Worm (Caenorhabditis elegans): ENCODE data around the gene C16H3.3.

C16H3.3 gene

ce11 chrX:17614245-17614644, 4.4 kb upstream of the C16H3.3 start, which contains the start of gene ncs-7:
TSS of gene ncs-7 (plus strand) at chrX:17614545.
- TF ChIP-seq ZK546.5 (tag; optimal IDR thresholded peaks at IDR 0.05) (no peak), unc-39 (tag; optimal IDR thresholded peaks at IDR 0.05) (no peak), ztf-4 (tag; optimal IDR thresholded peaks at IDR 0.05) (no peak), ceh-16 (tag; optimal IDR thresholded peaks at IDR 0.05) (no peak), R02D3.7 (tag; optimal IDR thresholded peaks at IDR 0.05) (no peak), jun-1 (tag; optimal IDR thresholded peaks at IDR 0.05) (no peak), mdl-1 (tag; optimal IDR thresholded peaks at IDR 0.05) (no peak), pha-4 (tag; optimal IDR thresholded peaks at IDR 0.05) (no peak), pqm-1 (tag; optimal IDR thresholded peaks at IDR 0.05) (no peak), zag-1 (tag; optimal IDR thresholded peaks at IDR 0.05) (no peak), nhr-76 (tag; optimal IDR thresholded peaks at IDR 0.05) (no peak), ama-1 (optimal IDR thresholded peaks at IDR 0.05) (no peak), elt-3 (tag; optimal IDR thresholded peaks at IDR 0.05) (no peak), aly-2 (tag; optimal IDR thresholded peaks at IDR 0.05) (no peak), skn-1 (tag; optimal IDR thresholded peaks at IDR 0.05) (no peak)

- no peak for TF ChIP-seq nhr-12 (tag; optimal IDR thresholded peaks at IDR 0.05)
- TF ChIP-seq mdl-1 (tag; optimal IDR thresholded peaks at IDR 0.05): no peak
- TF ChIP-seq nhr-25 (tag; optimal IDR thresholded peaks at IDR 0.05): no peak
- TF ChIP-seq elt-1 (tag; optimal IDR thresholded peaks at IDR 0.05): no peak
- TF ChIP-seq lin-15B (tag; optimal IDR thresholded peaks at IDR 0.05): no peak
Observed at ce11 chrX:17613024-17613423, 3.2 kb upstream of the C16H3.3 start.

ce11 chrX:17611180-17611579, 1.3 kb upstream of the C16H3.3 start:
- TF ChIP-seq nfya-1 (tag; optimal IDR thresholded peaks at IDR 0.05; ENCODE audit: insufficient read depth): peak; percentile 23
- no peak for TF ChIP-seq elt-2 (tag; optimal IDR thresholded peaks at IDR 0.05)

- TF ChIP-seq nhr-25 (tag; optimal IDR thresholded peaks at IDR 0.05) (no peak), nhr-12 (tag; optimal IDR thresholded peaks at IDR 0.05) (no peak), lin-39 (tag; optimal IDR thresholded peaks at IDR 0.05) (peak; percentile 60), lin-15B (tag; optimal IDR thresholded peaks at IDR 0.05) (peak; percentile 60), zag-1 (tag; optimal IDR thresholded peaks at IDR 0.05) (no peak), eor-1 (tag; optimal IDR thresholded peaks at IDR 0.05) (no peak), fkh-2 (tag; optimal IDR thresholded peaks at IDR 0.05) (no peak), R02D3.7 (tag; optimal IDR thresholded peaks at IDR 0.05) (no peak), tbx-2 (tag; optimal IDR thresholded peaks at IDR 0.05) (peak; percentile 13), daf-12 (tag; optimal IDR thresholded peaks at IDR 0.05) (no peak), pqm-1 (tag; optimal IDR thresholded peaks at IDR 0.05) (peak; percentile 19), sea-2 (GFP tag; optimal IDR thresholded peaks at IDR 0.05) (no peak), unc-62 (GFP tag; optimal IDR thresholded peaks at IDR 0.05) (no peak), ceh-16 (tag; optimal IDR thresholded peaks at IDR 0.05) (no peak), ztf-4 (tag; optimal IDR thresholded peaks at IDR 0.05) (no peak), ZK546.5 (tag; optimal IDR thresholded peaks at IDR 0.05) (no peak), nfya-1 (tag; optimal IDR thresholded peaks at IDR 0.05; ENCODE audit: insufficient read depth) (peak; percentile 71), egl-27 (tag; optimal IDR thresholded peaks at IDR 0.05) (no peak), snpc-4 (tag; optimal IDR thresholded peaks at IDR 0.05) (peak; percentile 33), nhr-43 (tag; optimal IDR thresholded peaks at IDR 0.05; ENCODE audit: poor library complexity, severe bottlenecking) (no peak), ama-1 (optimal IDR thresholded peaks at IDR 0.05) (no peak), nhr-28 (tag; optimal IDR thresholded peaks at IDR 0.05) (no peak), hmg-11 (tag; optimal IDR thresholded peaks at IDR 0.05) (peak; percentile 85), elt-2 (tag; optimal IDR thresholded peaks at IDR 0.05) (peak; percentile 38), nhr-77 (tag; optimal IDR thresholded peaks at IDR 0.05) (no peak), unc-39 (tag; optimal IDR thresholded peaks at IDR 0.05) (no peak), aly-2 (tag; optimal IDR thresholded peaks at IDR 0.05) (no peak), mdl-1 (tag; optimal IDR thresholded peaks at IDR 0.05) (no peak), ztf-11 (tag; optimal IDR thresholded peaks at IDR 0.05) (no peak), nhr-67 (tag; optimal IDR thresholded peaks at IDR 0.05) (no peak), pha-4 (tag; optimal IDR thresholded peaks at IDR 0.05) (peak; percentile 73), skn-1 (tag; optimal IDR thresholded peaks at IDR 0.05) (no peak), fkh-10 (GFP tag; optimal IDR thresholded peaks at IDR 0.05) (no peak), nhr-11 (tag; optimal IDR thresholded peaks at IDR 0.05) (no peak), egl-5 (tag; optimal IDR thresholded peaks at IDR 0.05) (peak; percentile 28), lsy-12 (tag; optimal IDR thresholded peaks at IDR 0.05) (no peak), ceh-9 (tag; optimal IDR thresholded peaks at IDR 0.05) (no peak), jun-1 (tag; optimal IDR thresholded peaks at IDR 0.05) (no peak), ceh-82 (tag; optimal IDR thresholded peaks at IDR 0.05) (no peak), elt-3 (tag; optimal IDR thresholded peaks at IDR 0.05) (no peak), elt-1 (tag; optimal IDR thresholded peaks at IDR 0.05) (peak; percentile 40), nhr-76 (tag; optimal IDR thresholded peaks at IDR 0.05) (no peak), fos-1 (tag; optimal IDR thresholded peaks at IDR 0.05) (no peak), nhr-237 (tag; optimal IDR thresholded peaks at IDR 0.05) (no peak), mml-1 (tag; optimal IDR thresholded peaks at IDR 0.05) (no peak)
Observed at ce11 chrX:17610406-17610981, 646 bp upstream of the C16H3.3 start.

Data from whole organism, L3 larva.